Fruit fly (Drosophila melanogaster) whole organism, prepupa: ENCODE measurements around the gene Eip75B.

Source experiments
- CG8119 ChIP-seq: fragments of 200-800 bp; sonication (Bioruptor generic); IDR thresholded peaks from 3 replicates; pipeline ENCODE4 v1.3.6; 2022; ENCODE audit warnings: missing biosample characterization, missing genetic modification characterization
- Sox102F ChIP-seq: fragments of 200-800 bp; sonication (Bioruptor generic); optimal IDR thresholded peaks from 2 replicates; lab custom pipeline; 2016; ENCODE audit warnings: missing biosample characterization, mild to moderate bottlenecking, missing genetic modification characterization
- ss ChIP-seq, 2 experiments: fragments of 200-800 bp; sonication (Bioruptor generic); optimal IDR thresholded peaks; 2 replicates in 1 of 2; 3 replicates in 1 of 2; lab custom pipeline; 2017 to 2018; ENCODE audit warnings: mild to moderate bottlenecking in 2 of 2, missing biosample characterization in 2 of 2, missing genetic modification characterization in 2 of 2, moderate library complexity in 1 of 2
- vri ChIP-seq: fragments of 200-800 bp; sonication (Bioruptor generic); optimal IDR thresholded peaks from 3 replicates; lab custom pipeline; 2016; ENCODE audit warnings: missing biosample characterization, mild to moderate bottlenecking, missing genetic modification characterization

dm6 chr3L:17921462-17921861 lies 143.0 kb downstream of the Eip75B start:
- TF ChIP-seq vri (peak; percentile 48), Sox102F (no peak), ss (GFP tag; optimal IDR thresholded peaks at IDR 0.05; lab: Kevin White, UChicago) (no peak), CG8119 (GFP tag; lab: Robert Waterston, UW) (no peak)
